Worm (Caenorhabditis elegans): ENCODE results near the gene phf-32.
A peak's percentile ranks its signal among the peaks of the same experiment; 100 is the strongest.

phf-32 gene

DNA sequence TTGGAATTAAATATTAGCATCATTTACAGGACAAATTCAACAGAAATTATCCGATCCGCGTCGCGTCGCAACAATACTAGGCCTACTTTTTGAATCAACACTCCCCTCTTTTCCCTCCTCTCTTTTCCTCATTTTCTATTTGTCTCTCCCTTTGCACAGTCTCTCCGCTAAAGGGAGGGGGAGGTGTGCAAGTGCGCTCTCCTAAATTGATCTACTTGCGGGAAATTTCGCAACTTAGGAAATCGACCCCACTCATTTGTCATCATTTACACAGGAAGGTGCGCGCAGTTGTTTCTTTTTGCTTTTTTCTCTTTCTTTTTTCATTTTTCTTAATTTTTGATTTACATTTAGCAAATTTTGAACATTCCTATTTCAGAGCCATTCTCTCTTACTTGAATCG lies 23.8 kb upstream of the phf-32 start, which contains the start of gene C04B4.2:
Gene C04B4.2 (plus strand): TSS at position 371 of the 400 bp plus-strand sequence.
- TF ChIP-seq xnd-1 (tag; optimal IDR thresholded peaks at IDR 0.05), result peak; percentile 51
- peak; percentile 49; the same call in 1 of the 2 replicates for TF ChIP-seq aptf-2 (GFP tag; conservative IDR thresholded peaks at IDR 0.05)
- TF ChIP-seq efl-1 (GFP tag; optimal IDR thresholded peaks at IDR 0.05), result peak; percentile 78
- peak; percentile 54; the same call in 1 of the 2 replicates for TF ChIP-seq egrh-3 (GFP tag; IDR thresholded peaks at IDR 0.05)
- peak; percentile 5; the same call in 1 of the 2 replicates for TF ChIP-seq dox-1 (GFP tag; IDR thresholded peaks at IDR 0.05)
- TF ChIP-seq hmg-1.2 (GFP tag; IDR thresholded peaks at IDR 0.05), result peak; percentile 43; the same call in 1 of the 2 replicates
- TF ChIP-seq madf-6 (GFP tag; IDR thresholded peaks at IDR 0.05), result peak; percentile 83
- TF ChIP-seq dpl-1 (GFP tag; optimal IDR thresholded peaks at IDR 0.05), result peak; percentile 26
- TF ChIP-seq madf-8 (GFP tag; conservative IDR thresholded peaks at IDR 0.05), result peak; percentile 64
- no peak for TF ChIP-seq rcor-1 (GFP tag; IDR thresholded peaks at IDR 0.05)
- no peak for TF ChIP-seq C17E4.6 (GFP tag; IDR thresholded peaks at IDR 0.05)

DNA sequence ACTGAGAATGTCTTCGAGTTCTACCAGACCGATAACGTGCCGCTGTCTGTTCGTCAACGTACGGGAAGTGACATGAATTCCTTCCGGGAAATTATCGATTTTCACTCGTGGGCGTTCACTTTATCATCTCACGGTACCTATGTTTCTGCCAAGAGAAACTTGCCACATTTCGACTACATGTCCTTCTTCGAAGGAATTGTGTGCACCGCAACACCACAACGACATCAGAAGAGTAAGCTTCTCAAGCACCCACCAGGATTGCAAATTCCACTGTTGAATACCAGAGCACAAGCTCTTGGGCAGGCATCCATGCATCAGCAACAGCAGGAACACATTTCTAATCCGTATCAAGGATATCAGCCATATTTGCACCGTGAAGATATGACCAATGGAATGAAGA lies 22.5 kb upstream of the phf-32 start:
- TF ChIP-seq xnd-1 (tag; optimal IDR thresholded peaks at IDR 0.05) (no peak), pbrm-1 (GFP tag; IDR thresholded peaks at IDR 0.05) (no peak), nhr-27 (tag; optimal IDR thresholded peaks at IDR 0.05) (no peak), ztf-25 (GFP tag; IDR thresholded peaks at IDR 0.05) (no peak), ets-4 (GFP tag; optimal IDR thresholded peaks at IDR 0.05) (no peak), ceh-100 (GFP tag; IDR thresholded peaks at IDR 0.05) (no peak), efl-1 (GFP tag; optimal IDR thresholded peaks at IDR 0.05) (no peak), aptf-2 (GFP tag; conservative IDR thresholded peaks at IDR 0.05) (no peak), nhr-120 (GFP tag; IDR thresholded peaks at IDR 0.05) (no peak), ceh-27 (GFP tag; optimal IDR thresholded peaks at IDR 0.05) (no peak), tbp1 (GFP tag; optimal IDR thresholded peaks at IDR 0.05) (no peak), fkh-3 (tag; optimal IDR thresholded peaks at IDR 0.05) (no peak), egrh-3 (GFP tag; IDR thresholded peaks at IDR 0.05) (no peak), madf-8 (GFP tag; conservative IDR thresholded peaks at IDR 0.05) (no peak), B0019.2 (GFP tag; conservative IDR thresholded peaks at IDR 0.05) (no peak), sea-2 (GFP tag; IDR thresholded peaks at IDR 0.05) (no peak), let-526 (GFP tag; IDR thresholded peaks at IDR 0.05) (no peak), lir-1 (GFP tag; conservative IDR thresholded peaks at IDR 0.05) (no peak)

ce11 chrX:12285496-12285895 lies 21.2 kb upstream of the phf-32 start, which contains the start of gene lips-2:
lips-2 (plus strand) TSS chrX:12285796.
- TF ChIP-seq snpc-3.4 (tag; optimal IDR thresholded peaks at IDR 0.05) (no peak), C06A6.2 (GFP tag; conservative IDR thresholded peaks at IDR 0.05) (no peak), dox-1 (GFP tag; IDR thresholded peaks at IDR 0.05) (no peak), dpl-1 (GFP tag; optimal IDR thresholded peaks at IDR 0.05) (no peak), hlh-26 (GFP tag; conservative IDR thresholded peaks at IDR 0.05) (no peak), mel-28 (tag; optimal IDR thresholded peaks at IDR 0.05; ENCODE audit: borderline replicate concordance) (no peak), somi-1 (GFP tag; optimal IDR thresholded peaks at IDR 0.05) (no peak), attf-6 (GFP tag; IDR thresholded peaks at IDR 0.05) (no peak), D2030.7 (GFP tag; IDR thresholded peaks at IDR 0.05) (no peak), rec-8 (tag; optimal IDR thresholded peaks at IDR 0.05) (no peak), lin-40 (tag; optimal IDR thresholded peaks at IDR 0.05) (no peak), B0336.3 (GFP tag; IDR thresholded peaks at IDR 0.05) (no peak), nhr-90 (tag; optimal IDR thresholded peaks at IDR 0.05) (no peak), ceh-100 (GFP tag; IDR thresholded peaks at IDR 0.05) (no peak), egrh-3 (GFP tag; IDR thresholded peaks at IDR 0.05) (no peak), fkh-3 (tag; optimal IDR thresholded peaks at IDR 0.05) (no peak), die-1 (tag; optimal IDR thresholded peaks at IDR 0.05) (no peak), hsf-1 (GFP tag; IDR thresholded peaks at IDR 0.05) (no peak)
